Fruit fly (Drosophila melanogaster): ENCODE measurements around the gene CG15544.
A peak's percentile ranks its signal among the peaks of the same experiment; 100 is the strongest.

The CG15544 gene

DNA sequence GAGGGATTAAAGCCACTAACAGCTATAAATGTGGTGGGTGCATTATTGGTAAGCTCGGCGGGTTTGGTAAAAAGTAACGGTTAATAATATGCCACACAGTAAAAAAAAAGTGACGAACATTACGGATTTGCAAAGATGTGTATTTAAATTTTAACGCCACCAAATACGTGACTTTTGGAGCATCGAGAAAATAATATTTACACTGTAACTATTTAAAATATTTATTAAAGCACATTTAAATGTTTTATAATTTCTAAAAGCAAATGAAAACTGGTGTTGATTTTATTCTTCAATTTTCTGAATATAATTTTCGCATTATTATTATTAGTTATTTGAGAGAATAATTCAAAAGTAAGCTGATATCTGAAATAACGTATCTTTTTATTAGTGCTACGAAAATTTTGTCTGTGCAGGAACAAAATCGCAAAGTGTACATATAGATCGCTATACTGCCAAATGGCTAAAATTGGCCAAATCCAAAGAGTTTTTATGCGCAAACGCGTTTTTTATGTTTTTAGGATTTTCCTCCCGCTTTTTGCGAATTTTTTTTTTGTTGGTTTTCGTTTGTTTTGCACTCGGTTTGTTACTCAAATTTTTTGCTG is 915 bp downstream of the CG15544 start:
- TF ChIP-seq Sox102F (GFP tag; optimal IDR thresholded peaks at IDR 0.05) (peak; percentile 28), gem (tag; optimal IDR thresholded peaks at IDR 0.05) (peak; percentile 2), Mes4 (GFP tag; optimal IDR thresholded peaks at IDR 0.05) (no peak), Drgx (GFP tag; IDR thresholded peaks at IDR 0.05) (0 out of 2 replicates have a peak, but pooled peaks have one; percentile 31), Stat92E (GFP tag; optimal IDR thresholded peaks at IDR 0.05) (no peak)

DNA sequence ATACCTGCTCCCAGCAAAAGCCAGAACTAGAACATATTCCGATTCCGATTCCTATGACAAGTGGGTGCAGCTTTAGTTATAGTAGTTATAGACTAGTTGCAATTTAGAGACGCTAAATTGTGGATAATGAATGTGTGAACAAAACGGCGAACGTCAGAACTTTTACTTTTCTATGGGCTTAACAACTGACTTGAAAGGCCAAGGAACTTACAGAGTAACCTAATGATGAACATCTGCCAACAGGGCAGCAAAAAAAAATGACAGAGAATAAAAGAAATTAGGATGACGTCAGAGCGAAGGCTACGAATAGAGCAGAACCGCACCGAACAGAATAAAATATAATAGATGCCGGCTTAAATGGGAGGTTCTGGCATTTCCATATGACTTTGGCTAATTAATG is 4.5 kb downstream of the CG15544 start:
- TF ChIP-seq sens (GFP tag): no peak
- TF ChIP-seq Ets65A (GFP tag): peak; percentile 92

DNA sequence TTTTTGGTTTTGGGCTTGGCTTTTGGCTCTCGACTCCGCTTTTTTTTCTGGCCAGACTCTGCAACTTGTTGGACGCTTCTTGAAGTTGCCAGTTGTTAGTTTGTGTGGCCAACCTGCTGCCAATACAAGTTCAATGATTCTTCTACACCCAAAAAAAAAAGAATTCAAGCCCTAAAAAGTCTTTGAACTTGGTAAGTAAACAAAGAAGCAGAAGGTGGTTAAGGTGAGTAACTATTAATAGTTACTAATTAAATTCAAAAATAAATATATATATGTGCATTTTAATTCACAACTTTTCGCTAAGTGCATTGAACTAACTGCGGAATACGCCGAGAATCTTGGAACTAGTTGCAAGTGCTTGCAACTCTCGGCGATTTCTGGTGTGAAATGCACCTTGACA is 5.5 kb downstream of the CG15544 start:
- peak; percentile 58 for TF ChIP-seq CG5180 (GFP tag; optimal IDR thresholded peaks at IDR 0.05)
- TF ChIP-seq CG42726 (GFP tag; IDR thresholded peaks at IDR 0.05; ENCODE audit: partially characterized antibody): no peak
- no peak for TF ChIP-seq crol (GFP tag; IDR thresholded peaks at IDR 0.05)
- no peak for TF ChIP-seq fd3F (GFP tag; optimal IDR thresholded peaks at IDR 0.05)
- TF ChIP-seq Asciz (GFP tag; optimal IDR thresholded peaks at IDR 0.05): no peak
- no peak for TF ChIP-seq dm (GFP tag; optimal IDR thresholded peaks at IDR 0.05)
- no peak for TF ChIP-seq CG11247 (GFP tag; IDR thresholded peaks at IDR 0.05)
- TF ChIP-seq CG6791 (GFP tag; IDR thresholded peaks at IDR 0.05; ENCODE audit: partially characterized antibody): no peak
- TF ChIP-seq CG13894 (tag; optimal IDR thresholded peaks at IDR 0.05): no peak
- no peak for TF ChIP-seq Opbp (GFP tag; IDR thresholded peaks at IDR 0.05; ENCODE audit: partially characterized antibody)
- no peak for TF ChIP-seq repo (GFP tag; optimal IDR thresholded peaks at IDR 0.05)
- TF ChIP-seq CG1602 (GFP tag; optimal IDR thresholded peaks at IDR 0.05): no peak
- TF ChIP-seq zen2 (GFP tag; IDR thresholded peaks at IDR 0.05; ENCODE audit: partially characterized antibody): no peak
- peak; percentile 66 for TF ChIP-seq Drgx (GFP tag; IDR thresholded peaks at IDR 0.05)
- TF ChIP-seq Ssrp (tag; optimal IDR thresholded peaks at IDR 0.05): no peak
- TF ChIP-seq CG13296 (GFP tag; optimal IDR thresholded peaks at IDR 0.05): no peak
- no peak for TF ChIP-seq CG2875 (GFP tag; optimal IDR thresholded peaks at IDR 0.05)
- TF ChIP-seq CG4854 (GFP tag; optimal IDR thresholded peaks at IDR 0.05): no peak
- no peak for TF ChIP-seq CG12942 (GFP tag; optimal IDR thresholded peaks at IDR 0.05)
- 0 out of 2 replicates have a peak, but pooled peaks have one; percentile 10 for TF ChIP-seq ranshi (GFP tag; IDR thresholded peaks at IDR 0.05)
- no peak for TF ChIP-seq hbn (GFP tag; IDR thresholded peaks at IDR 0.05; ENCODE audit: partially characterized antibody)
- no peak for TF ChIP-seq Mes4 (GFP tag; optimal IDR thresholded peaks at IDR 0.05)
- TF ChIP-seq sens (GFP tag): peak; percentile 38
- no peak for TF ChIP-seq CG2199 (GFP tag; IDR thresholded peaks at IDR 0.05)
- TF ChIP-seq CG43689 (GFP tag; IDR thresholded peaks at IDR 0.05): no peak
- TF ChIP-seq D (optimal IDR thresholded peaks at IDR 0.05): no peak
- no peak for TF ChIP-seq D (GFP tag; optimal IDR thresholded peaks at IDR 0.05)
- no peak for TF ChIP-seq sd (tag; optimal IDR thresholded peaks at IDR 0.05)
- TF ChIP-seq Stat92E (GFP tag; optimal IDR thresholded peaks at IDR 0.05): no peak
- TF ChIP-seq Hr78 (GFP tag; optimal IDR thresholded peaks at IDR 0.05): no peak
- no peak for TF ChIP-seq CG17361 (GFP tag; IDR thresholded peaks at IDR 0.05)
- TF ChIP-seq ATbp (GFP tag; optimal IDR thresholded peaks at IDR 0.05): no peak
- peak in 1 of 2 experiments; percentile 42 for TF ChIP-seq bsh (GFP tag; optimal IDR thresholded peaks at IDR 0.05)
- no peak for TF ChIP-seq Fer2 (tag; optimal IDR thresholded peaks at IDR 0.05)
- no peak for TF ChIP-seq luna (GFP tag; optimal IDR thresholded peaks at IDR 0.05)
- no peak for TF ChIP-seq E2f1 (GFP tag; IDR thresholded peaks at IDR 0.05)
- TF ChIP-seq Lhr (GFP tag; optimal IDR thresholded peaks at IDR 0.05): no peak
- no peak for TF ChIP-seq Hr3 (GFP tag; optimal IDR thresholded peaks at IDR 0.05)
- no peak for TF ChIP-seq yki (optimal IDR thresholded peaks at IDR 0.05)

All from whole organism, embryonic.